Fruit fly (Drosophila melanogaster) Kc167 (cell line): ENCODE data around the gene MCU.

Experiments used
- Myc ChIP-seq: fragments of >200 bp; optimal IDR thresholded peaks from 2 replicates; lab custom pipeline; 2017; ENCODE audit warnings: missing external identifiers
- Sin3A ChIP-seq: fragments of >200 bp; optimal IDR thresholded peaks from 2 replicates; lab custom pipeline; 2018; ENCODE audit warnings: missing external identifiers
- h ChIP-seq: fragments of >200 bp; optimal IDR thresholded peaks from 3 replicates; lab custom pipeline; 2018; ENCODE audit warnings: missing external identifiers
- insv ChIP-seq: fragments of >200 bp; optimal IDR thresholded peaks from 3 replicates; lab custom pipeline; 2018; ENCODE audit warnings: missing external identifiers
- psq ChIP-seq: fragments of >200 bp; optimal IDR thresholded peaks from 2 replicates; lab custom pipeline; 2017; ENCODE audit warnings: missing external identifiers
- ttk ChIP-seq: sonication (Bioruptor generic); optimal IDR thresholded peaks from 2 replicates; lab custom pipeline; 2017; ENCODE audit warnings: missing external identifiers

The MCU gene

DNA sequence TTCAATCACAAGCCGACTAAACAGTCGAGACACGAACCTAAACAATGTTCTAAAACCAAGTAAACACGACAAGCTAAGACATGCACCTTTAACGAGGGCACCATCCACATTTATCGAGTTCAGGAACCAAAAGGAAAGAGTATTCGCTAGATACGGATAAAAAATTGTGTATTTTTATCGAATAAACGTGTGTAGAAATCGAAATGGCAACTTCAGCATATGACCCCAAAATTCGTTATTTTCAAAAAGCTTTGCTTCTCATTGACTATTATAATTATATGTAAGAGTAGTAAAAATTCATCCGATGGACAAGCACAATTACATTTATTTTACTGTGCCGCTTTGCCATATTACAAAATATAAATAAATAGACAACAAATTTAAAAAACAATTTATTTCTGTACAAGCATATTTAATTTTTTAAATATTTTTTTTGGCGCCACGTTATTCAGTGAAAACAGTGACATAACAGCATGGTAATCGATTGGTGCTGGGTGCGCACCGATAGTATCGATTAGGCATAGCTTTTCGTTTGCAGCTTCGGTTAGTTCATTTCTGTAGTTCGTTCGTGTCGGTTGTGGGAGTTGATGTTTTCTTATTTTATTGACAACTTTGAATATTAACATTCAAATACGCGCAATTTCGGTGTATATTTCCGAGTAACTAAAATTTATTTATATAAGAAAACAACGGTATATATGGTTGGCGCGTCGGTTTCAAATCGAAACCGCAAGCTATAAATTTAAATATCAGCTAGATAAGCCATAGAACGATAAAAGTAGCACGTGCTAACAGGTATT lies at the start of gene MCU:
Gene MCU, plus strand, starts transcription at position 561 of the 800 bp plus-strand sequence.
- TF ChIP-seq Sin3A = no peak
- TF ChIP-seq Myc = no peak
- no peak for TF ChIP-seq insv
- no peak for TF ChIP-seq ttk
- TF ChIP-seq psq (lab: Kevin White, UChicago) = no peak
- no peak for TF ChIP-seq h (lab: Kevin White, UChicago)

DNA sequence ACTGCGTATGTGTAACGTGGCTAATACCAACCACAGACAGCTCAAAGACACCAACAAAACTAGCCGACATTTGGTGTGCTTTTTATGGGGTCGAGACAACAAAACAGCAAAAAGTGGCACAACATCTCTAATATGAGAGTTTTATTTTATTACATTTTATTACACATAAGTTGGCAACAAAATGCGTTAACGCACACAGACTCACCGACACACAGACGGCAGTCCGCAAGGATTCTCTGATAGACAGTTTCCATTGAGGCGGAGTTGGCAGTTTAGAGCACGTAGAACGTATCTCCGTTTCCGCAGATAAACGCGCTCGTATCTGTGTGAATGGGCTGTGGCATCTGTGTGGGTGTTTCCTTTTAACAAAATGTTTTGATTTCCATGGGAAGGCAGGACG lies 42.5 kb upstream of the MCU start:
- TF ChIP-seq psq (lab: Kevin White, UChicago) (no peak), insv (no peak), h (lab: Kevin White, UChicago) (no peak), ttk (no peak), Sin3A (no peak), Myc (no peak)

DNA sequence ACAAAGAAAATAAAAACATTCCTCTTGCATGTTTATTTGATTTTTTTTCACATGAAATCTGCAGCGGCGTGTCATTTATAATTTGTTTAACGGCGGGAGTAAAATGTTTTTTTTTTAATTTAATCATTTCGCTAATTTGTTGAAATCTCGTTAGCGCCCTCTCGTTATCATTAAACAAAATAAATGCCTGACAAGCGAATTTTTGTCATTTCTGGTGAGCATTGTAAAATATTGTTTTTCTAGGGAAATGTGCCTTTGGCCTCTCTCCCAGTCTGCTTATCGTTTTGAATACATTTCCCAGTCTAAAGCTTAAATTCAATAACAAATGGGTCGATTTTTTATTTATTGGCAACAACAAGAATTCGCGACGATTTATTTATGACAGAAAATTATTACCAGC lies 38.3 kb upstream of the MCU start:
- TF ChIP-seq Sin3A (no peak), psq (lab: Kevin White, UChicago) (no peak), h (lab: Kevin White, UChicago) (no peak), ttk (no peak), Myc (no peak), insv (no peak)

DNA sequence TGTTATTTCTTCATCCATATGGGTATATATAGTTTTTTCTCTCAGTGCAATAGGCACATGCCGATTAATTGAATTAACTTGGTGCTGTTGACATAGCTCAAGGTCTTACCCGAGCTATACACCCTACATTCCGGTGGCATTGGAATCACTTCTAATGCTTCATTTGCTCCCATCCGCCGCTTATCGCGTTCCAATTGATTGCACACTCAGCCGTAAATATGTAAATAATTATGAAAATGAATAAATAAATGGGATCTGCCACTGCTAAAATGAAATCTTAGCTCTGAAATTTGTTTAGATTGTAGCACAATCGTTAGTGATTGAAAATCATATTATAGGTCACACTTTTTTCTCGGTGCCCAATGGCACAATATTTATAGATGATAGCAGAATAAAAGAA lies 33.6 kb upstream of the MCU start:
- TF ChIP-seq ttk = no peak
- no peak for TF ChIP-seq h (lab: Kevin White, UChicago)
- TF ChIP-seq psq (lab: Kevin White, UChicago) = no peak
- no peak for TF ChIP-seq Myc
- no peak for TF ChIP-seq insv
- no peak for TF ChIP-seq Sin3A

DNA sequence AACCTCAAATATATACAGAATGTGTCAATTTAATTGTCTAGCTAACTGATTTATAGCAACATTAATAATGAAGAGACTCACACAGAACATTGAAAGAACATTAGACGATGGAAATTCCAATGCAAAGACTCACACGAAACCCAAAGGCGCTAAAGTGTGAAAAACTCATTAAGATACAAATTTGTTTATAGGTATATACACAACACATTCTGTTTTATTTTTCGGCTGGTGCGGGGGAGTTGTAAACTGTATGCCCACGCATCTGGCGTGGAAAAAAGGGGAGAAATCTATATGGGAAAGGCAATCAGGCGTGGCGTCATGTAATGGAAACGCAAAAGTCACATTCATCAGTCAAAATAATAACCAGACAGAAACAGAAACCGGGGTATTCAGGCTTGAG lies 30.9 kb upstream of the MCU start:
- TF ChIP-seq Sin3A (no peak), Myc (no peak), psq (lab: Kevin White, UChicago) (no peak), insv (no peak), h (lab: Kevin White, UChicago) (no peak), ttk (no peak)

DNA sequence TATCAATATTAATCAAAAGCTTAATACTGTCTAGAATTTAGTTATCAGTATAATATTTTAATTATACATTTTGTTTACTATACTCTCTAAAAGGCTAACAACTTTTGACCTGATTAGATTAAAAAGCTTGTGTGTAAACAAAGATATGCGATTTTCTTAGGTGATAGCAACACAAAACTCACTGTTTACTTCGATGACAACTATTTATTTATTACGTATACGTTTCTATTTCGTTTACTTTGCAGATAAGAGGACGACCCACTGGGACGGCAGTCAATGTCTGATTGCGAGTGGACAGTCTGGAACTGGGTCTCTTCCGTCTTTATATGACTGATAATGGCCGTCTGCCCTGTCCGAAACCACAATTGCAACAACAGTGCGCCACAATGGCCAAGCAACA lies 27.8 kb upstream of the MCU start:
- no peak for TF ChIP-seq Sin3A

DNA sequence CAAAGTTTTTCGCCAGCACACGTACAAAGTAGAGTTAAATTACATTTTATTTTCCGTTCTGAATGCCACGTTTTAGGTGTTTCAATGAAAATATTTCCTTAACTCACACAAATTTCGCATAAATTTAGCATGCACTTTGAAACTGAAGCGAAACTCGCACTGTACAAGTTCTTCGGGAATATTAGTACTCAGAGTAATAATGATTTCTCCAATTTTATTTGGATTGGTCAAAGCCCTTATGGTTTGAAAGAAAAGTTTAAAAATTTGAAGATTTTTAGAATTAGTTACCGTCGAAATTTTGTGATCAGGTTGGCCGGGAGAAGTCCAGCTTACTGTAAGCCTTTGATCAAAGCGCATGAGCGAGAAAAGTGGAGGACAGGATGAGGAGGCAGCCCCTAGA lies 20.1 kb upstream of the MCU start, which contains the start of gene betaTub65B:
Gene betaTub65B, plus strand, starts transcription at position 301 of the 400 bp plus-strand sequence.
- TF ChIP-seq Myc = no peak
- TF ChIP-seq h (lab: Kevin White, UChicago) = no peak
- no peak for TF ChIP-seq psq (lab: Kevin White, UChicago)
- no peak for TF ChIP-seq insv

DNA sequence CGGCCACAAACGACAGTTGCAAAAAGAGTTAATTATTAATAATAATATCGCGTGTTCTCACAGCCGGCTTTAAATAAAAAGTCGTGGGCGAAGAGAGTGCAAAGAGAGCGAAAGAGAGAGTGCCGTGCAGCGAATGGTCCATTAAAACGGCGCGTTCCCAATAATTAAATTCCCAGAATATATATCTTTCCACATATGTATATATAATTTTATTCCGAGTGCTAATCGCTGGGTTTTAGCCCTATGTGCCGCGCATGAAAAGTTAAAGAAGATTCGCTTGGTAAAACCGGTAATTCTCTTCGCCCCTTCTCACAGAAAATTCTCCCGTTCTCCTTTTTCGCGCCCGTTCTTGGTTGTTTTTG lies 421 bp downstream of the MCU start:
- TF ChIP-seq ttk (no peak), insv (no peak), psq (lab: Kevin White, UChicago) (no peak), Sin3A (no peak), Myc (no peak), h (lab: Kevin White, UChicago) (no peak)

DNA sequence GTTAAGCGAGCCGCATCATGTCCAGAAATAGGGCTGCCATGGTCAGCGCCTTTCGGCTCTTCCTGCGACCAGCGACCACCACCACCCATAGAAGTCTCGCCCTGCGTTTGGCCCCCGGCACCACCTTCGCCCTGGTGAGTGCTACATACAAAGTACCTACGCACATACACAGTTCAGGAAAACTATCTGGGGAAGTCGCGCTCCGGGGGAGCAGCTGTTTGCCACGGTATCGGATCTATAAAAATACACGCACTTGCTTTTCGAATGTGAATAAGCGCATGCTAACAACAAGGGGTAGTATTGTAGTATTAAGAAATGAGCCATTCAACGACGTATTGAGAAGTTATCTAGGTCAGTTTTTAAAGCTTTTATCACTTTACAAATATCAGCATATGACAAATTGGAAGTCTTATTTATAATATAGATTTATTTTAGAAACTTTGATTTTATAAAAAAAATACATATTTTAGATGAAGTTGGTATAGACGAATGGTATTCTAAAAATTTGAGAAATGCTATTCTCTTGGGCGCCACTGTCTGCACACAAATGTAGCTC lies 1.4 kb downstream of the MCU start:
- TF ChIP-seq psq (lab: Kevin White, UChicago) (no peak), h (lab: Kevin White, UChicago) (no peak), ttk (no peak), Sin3A (no peak), insv (no peak), Myc (no peak)

DNA sequence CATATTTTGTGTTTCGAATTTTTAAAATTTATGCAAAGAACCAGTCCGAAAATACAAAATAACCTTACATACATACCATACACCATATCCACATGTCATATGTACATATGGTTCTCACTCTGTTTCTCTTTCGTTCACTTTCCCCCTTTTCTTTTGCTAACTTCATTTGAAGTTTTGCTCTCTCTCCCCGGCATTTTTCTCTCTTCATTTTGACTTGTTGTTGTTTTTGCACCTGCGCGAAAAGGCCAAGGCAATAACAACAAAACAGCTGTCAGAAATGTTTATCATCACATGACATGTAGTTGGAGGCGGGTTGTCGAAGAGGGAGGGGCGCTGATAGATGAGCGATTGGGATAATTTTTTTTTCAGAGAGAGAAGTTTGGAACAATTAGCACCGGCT lies 1.9 kb downstream of the MCU start:
- no peak for TF ChIP-seq Myc
- no peak for TF ChIP-seq psq (lab: Kevin White, UChicago)

DNA sequence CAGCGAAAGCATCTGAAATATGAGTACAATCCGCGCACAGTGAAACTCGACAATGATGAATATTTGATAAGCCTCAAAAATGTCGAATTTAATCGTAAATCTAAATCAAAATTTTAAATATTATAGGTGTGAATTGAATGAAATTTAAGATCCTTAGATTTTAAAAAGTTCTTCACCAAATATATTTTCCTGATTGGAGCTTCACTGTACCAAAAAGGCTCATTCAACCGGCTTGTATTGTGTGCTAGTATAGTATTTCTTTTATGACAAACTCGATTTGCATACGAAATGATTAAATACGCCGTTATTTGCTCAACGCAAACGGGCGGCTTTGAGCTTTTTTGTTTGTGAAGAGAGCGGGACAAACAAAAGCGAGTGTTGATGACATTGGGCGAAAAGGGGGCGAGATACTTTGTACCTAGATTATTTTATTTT lies 2.4 kb downstream of the MCU start:
- no peak for TF ChIP-seq h (lab: Kevin White, UChicago)
- no peak for TF ChIP-seq psq (lab: Kevin White, UChicago)
- no peak for TF ChIP-seq insv
- TF ChIP-seq Myc = no peak
- no peak for TF ChIP-seq Sin3A
- TF ChIP-seq ttk = no peak

DNA sequence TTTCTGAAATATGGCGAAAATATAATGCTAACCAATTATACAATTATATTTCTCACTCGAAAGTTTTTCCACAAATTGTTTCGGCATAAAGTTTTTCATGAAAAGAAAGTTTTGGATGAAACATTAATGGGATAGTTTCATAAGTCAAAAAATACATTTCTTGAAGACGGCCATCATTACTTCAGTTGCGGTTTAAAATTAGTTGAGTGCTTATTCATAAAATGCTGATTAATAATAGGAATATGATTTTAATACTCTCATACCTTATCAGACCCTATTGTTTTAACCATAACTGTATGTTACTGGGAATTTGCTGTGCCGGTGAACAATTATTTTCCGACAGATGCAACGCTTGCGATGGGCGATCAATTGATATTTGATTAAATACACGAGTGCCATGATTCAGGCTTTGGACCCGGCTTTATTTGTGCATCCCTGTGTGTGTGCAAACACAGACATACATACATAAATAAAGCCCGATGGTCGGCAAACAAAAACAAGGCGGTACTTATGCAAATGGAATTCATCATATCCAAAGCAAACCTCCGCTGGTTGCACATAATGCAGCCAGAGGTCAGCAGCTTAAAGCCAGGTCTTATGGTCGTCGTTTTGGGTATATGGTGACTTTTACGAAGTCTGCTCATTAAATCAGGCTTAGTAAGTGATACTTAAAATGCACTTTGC lies 3.7 kb downstream of the MCU start:
- TF ChIP-seq Myc = no peak
- TF ChIP-seq ttk = no peak
- TF ChIP-seq Sin3A = no peak
- TF ChIP-seq insv = no peak

DNA sequence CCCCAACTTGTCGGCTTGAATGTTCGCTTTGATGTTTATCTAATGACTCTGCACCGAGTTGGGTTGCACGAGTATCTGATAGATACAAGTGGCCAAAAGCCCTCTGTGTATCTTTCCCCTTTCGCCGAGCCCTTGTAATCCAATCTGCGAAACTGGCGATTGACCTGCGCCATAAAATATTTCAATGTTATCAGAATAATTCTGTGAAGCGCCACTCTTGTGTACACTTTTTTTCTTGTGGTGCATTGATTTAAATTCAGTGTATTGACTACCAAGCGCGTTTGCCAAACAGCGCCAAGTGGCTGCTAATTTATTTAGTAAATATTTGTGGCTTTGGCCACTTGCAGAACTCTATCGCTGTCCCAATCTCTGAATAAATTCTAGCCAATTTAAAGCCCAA lies 5.7 kb downstream of the MCU start:
- TF ChIP-seq Myc (no peak), psq (lab: Kevin White, UChicago) (no peak), h (lab: Kevin White, UChicago) (no peak), insv (no peak), ttk (no peak)

DNA sequence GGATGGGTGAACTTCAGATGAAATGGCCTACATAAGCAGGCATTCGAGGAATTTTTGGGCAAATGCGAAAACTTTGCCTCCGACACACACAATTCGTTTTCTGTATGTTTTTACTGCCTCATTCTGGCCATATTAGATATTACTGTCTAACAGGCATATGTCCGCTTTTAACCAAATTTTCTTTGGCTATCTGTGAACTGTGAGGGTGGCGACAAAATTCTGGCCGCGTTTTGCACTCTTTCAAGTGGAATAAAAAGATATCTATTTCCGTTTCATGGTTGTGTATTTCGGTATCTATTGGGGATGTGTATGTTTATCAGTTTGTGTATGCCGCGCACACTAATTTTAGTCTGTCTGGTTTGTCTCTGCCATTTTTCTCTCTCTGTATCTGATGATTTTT lies 8.0 kb downstream of the MCU start:
- TF ChIP-seq Myc (no peak), psq (lab: Kevin White, UChicago) (no peak), Sin3A (no peak), h (lab: Kevin White, UChicago) (no peak), insv (no peak)
